Worm (Caenorhabditis elegans) whole organism, L4/young adult: ENCODE measurements around the gene fipr-20.

Experiments
- W03F9.2 ChIP-seq: fragments of 150-350 bp; optimal IDR thresholded peaks from 2 replicates; lab custom pipeline; 2014; ENCODE audit warnings: missing biosample characterization, missing genetic modification characterization
- dao-5 ChIP-seq: sonication (generic microtip); optimal IDR thresholded peaks from 2 replicates; lab custom pipeline; 2016; ENCODE audit warnings: missing genotype, missing genetic modification characterization, moderate library complexity, missing compliant biosample characterization
- him-1 ChIP-seq: sonication (generic microtip); optimal IDR thresholded peaks from 2 replicates; lab custom pipeline; 2016; ENCODE audit warnings: missing genotype, missing genetic modification reagents, missing genetic modification characterization, missing compliant biosample characterization

ce11 chrIII:7494850-7495314 is 32.7 kb upstream of the fipr-20 start:
- TF ChIP-seq W03F9.2 (tag; lab: Kevin White, UChicago): no peak
- no peak for TF ChIP-seq him-1 (tag; lab: Kevin White, UChicago)
- TF ChIP-seq dao-5: no peak
